Fruit fly (Drosophila melanogaster) whole organism, embryonic: ENCODE results near the gene Nos.

Source experiments
- ATbp ChIP-seq: fragments of 200-800 bp; sonication (Bioruptor generic); optimal IDR thresholded peaks from 2 replicates; lab custom pipeline; 2017; ENCODE audit warnings: missing biosample characterization, mild to moderate bottlenecking, missing genetic modification characterization, missing genetic modification reagents
- CG10654 ChIP-seq: fragments of 200-800 bp; sonication (Bioruptor generic); optimal IDR thresholded peaks from 2 replicates; lab custom pipeline; 2016; ENCODE audit warnings: missing biosample characterization, missing genetic modification characterization
- CG11723 ChIP-seq: fragments of 200-800 bp; sonication (Bioruptor generic); optimal IDR thresholded peaks from 2 replicates; lab custom pipeline; 2017; ENCODE audit warnings: missing biosample characterization, mild to moderate bottlenecking, missing genetic modification characterization
- CG12219 ChIP-seq: fragments of 200-800 bp; sonication (Bioruptor generic); optimal IDR thresholded peaks from 3 replicates; lab custom pipeline; 2018; ENCODE audit warnings: missing biosample characterization, mild to moderate bottlenecking, missing genetic modification characterization
- CG12769 ChIP-seq: fragments of 200-800 bp; sonication (Bioruptor generic); optimal IDR thresholded peaks from 2 replicates; lab custom pipeline; 2019; ENCODE audit warnings: missing biosample characterization, mild to moderate bottlenecking, missing genetic modification characterization, moderate library complexity
- CG14050 ChIP-seq: fragments of 200-800 bp; sonication (Bioruptor generic); IDR thresholded peaks from 3 replicates; pipeline ENCODE4 v1.3.6; 2022; ENCODE audit warnings: missing biosample characterization, missing genetic modification characterization
- CG15011 ChIP-seq: fragments of 200-800 bp; sonication (Bioruptor generic); optimal IDR thresholded peaks from 3 replicates; lab custom pipeline; 2018; ENCODE audit warnings: missing biosample characterization, mild to moderate bottlenecking, missing genetic modification characterization
- CG16779 ChIP-seq: fragments of 200-800 bp; sonication (Bioruptor generic); IDR thresholded peaks from 2 replicates; pipeline ENCODE4 v1.3.6; 2022; ENCODE audit warnings: missing biosample characterization, missing genetic modification characterization
- CG18764 ChIP-seq: fragments of 200-800 bp; sonication (Bioruptor generic); optimal IDR thresholded peaks from 3 replicates; lab custom pipeline; 2016; ENCODE audit warnings: missing biosample characterization, missing genetic modification characterization
- CG2129 ChIP-seq: fragments of 200-800 bp; sonication (Bioruptor generic); IDR thresholded peaks from 2 replicates; pipeline ENCODE4 v1.3.6; 2022; ENCODE audit warnings: missing biosample characterization, missing genetic modification characterization; ENCODE audit not compliant: partially characterized antibody
- CG33213 ChIP-seq: fragments of 200-800 bp; sonication (Bioruptor generic); optimal IDR thresholded peaks from 3 replicates; lab custom pipeline; 2016; ENCODE audit warnings: missing biosample characterization, missing genetic modification characterization
- CG34376 ChIP-seq: fragments of 200-800 bp; sonication (Bioruptor generic); optimal IDR thresholded peaks from 2 replicates; lab custom pipeline; 2018; ENCODE audit warnings: missing biosample characterization, mild to moderate bottlenecking, missing genetic modification characterization
- CG34422 ChIP-seq: fragments of 200-800 bp; sonication (Bioruptor generic); IDR thresholded peaks from 3 replicates; pipeline ENCODE4 v1.3.6; 2022; ENCODE audit warnings: missing biosample characterization, missing genetic modification characterization
- CG3726 ChIP-seq: fragments of 200-800 bp; sonication (Bioruptor generic); IDR thresholded peaks from 3 replicates; pipeline ENCODE4, ENCODE4 v1.3.6; 2022; ENCODE audit warnings: missing biosample characterization, missing genetic modification characterization
- CG42726 ChIP-seq: fragments of 200-800 bp; sonication (Bioruptor generic); IDR thresholded peaks from 2 replicates; pipeline ENCODE4 v1.3.6; 2022; ENCODE audit warnings: missing biosample characterization, missing genetic modification characterization; ENCODE audit not compliant: partially characterized antibody
- CG4404 ChIP-seq: fragments of 200-800 bp; sonication (Bioruptor generic); IDR thresholded peaks from 2 replicates; pipeline ENCODE4 v1.3.6; 2022; ENCODE audit warnings: missing biosample characterization, missing genetic modification characterization
- CG5180 ChIP-seq: fragments of 200-800 bp; sonication (Bioruptor generic); optimal IDR thresholded peaks from 3 replicates; lab custom pipeline; 2017; ENCODE audit warnings: missing biosample characterization, missing genetic modification characterization, mild to moderate bottlenecking, moderate library complexity, missing genetic modification reagents
- CG7745 ChIP-seq: fragments of 200-800 bp; sonication (Bioruptor generic); optimal IDR thresholded peaks from 2 replicates; lab custom pipeline; 2018; ENCODE audit warnings: missing biosample characterization, mild to moderate bottlenecking, missing genetic modification characterization, moderate library complexity
- CG8388 ChIP-seq: fragments of 200-800 bp; sonication (Bioruptor generic); optimal IDR thresholded peaks from 2 replicates; lab custom pipeline; 2019; ENCODE audit warnings: missing biosample characterization, mild to moderate bottlenecking, missing genetic modification characterization, moderate library complexity
- CG8924 ChIP-seq: fragments of 200-800 bp; optimal IDR thresholded peaks from 3 replicates; lab custom pipeline; 2019; ENCODE audit warnings: missing biosample characterization, mild to moderate bottlenecking, missing genetic modification characterization, moderate library complexity
- Dad ChIP-seq: fragments of 200-800 bp; sonication (Bioruptor generic); optimal IDR thresholded peaks from 3 replicates; lab custom pipeline; 2016; ENCODE audit warnings: missing biosample characterization, missing genetic modification characterization
- Hr78 ChIP-seq, 2 experiments: fragments of 200-800 bp in 1 of 2; fragments of >200 bp in 1 of 2; sonication (Bioruptor generic) in 1 of 2; optimal IDR thresholded peaks; 2 replicates each; lab custom pipeline; 2017 to 2019; ENCODE audit warnings: missing biosample characterization in 2 of 2, missing genetic modification characterization in 2 of 2, mild to moderate bottlenecking in 1 of 2, moderate library complexity in 1 of 2
- Lim3 ChIP-seq: fragments of 200-800 bp; sonication (Bioruptor generic); IDR thresholded peaks from 2 replicates; pipeline ENCODE4 v1.3.6; 2022; ENCODE audit warnings: missing biosample characterization, missing genetic modification characterization
- NC2α ChIP-seq: fragments of 200-800 bp; sonication (Bioruptor generic); optimal IDR thresholded peaks from 2 replicates; lab custom pipeline; 2016; ENCODE audit warnings: missing biosample characterization, missing genetic modification characterization
- Oaz ChIP-seq: fragments of 200-800 bp; sonication (Bioruptor generic); IDR thresholded peaks from 2 replicates; pipeline ENCODE4 v1.3.6; 2022; ENCODE audit warnings: missing biosample characterization, missing genetic modification characterization
- Sox102F ChIP-seq: fragments of 200-800 bp; sonication (Bioruptor generic); optimal IDR thresholded peaks from 2 replicates; lab custom pipeline; 2018; ENCODE audit warnings: missing biosample characterization, mild to moderate bottlenecking, missing genetic modification characterization, moderate library complexity
- Ssrp ChIP-seq: fragments of 200-800 bp; sonication (Bioruptor generic); optimal IDR thresholded peaks from 2 replicates; lab custom pipeline; 2018; ENCODE audit warnings: missing biosample characterization, mild to moderate bottlenecking, missing genetic modification characterization, moderate library complexity
- Xrp1 ChIP-seq: fragments of 200-800 bp; sonication (Bioruptor generic); IDR thresholded peaks from 2 replicates; pipeline ENCODE4 v1.3.6; 2022; ENCODE audit warnings: missing biosample characterization, missing genetic modification characterization
- al ChIP-seq: fragments of 200-800 bp; sonication (Bioruptor generic); IDR thresholded peaks from 2 replicates; pipeline ENCODE4 v1.3.6; 2022; ENCODE audit warnings: missing biosample characterization, missing genetic modification characterization
- az2 ChIP-seq: fragments of 200-800 bp; sonication (Bioruptor generic); optimal IDR thresholded peaks from 3 replicates; lab custom pipeline; 2016; ENCODE audit warnings: missing biosample characterization, missing genetic modification characterization
- bsh ChIP-seq, 2 experiments: fragments of 200-800 bp; sonication (Bioruptor generic); optimal IDR thresholded peaks; 2 replicates each; lab custom pipeline; 2017 to 2018; ENCODE audit warnings: mild to moderate bottlenecking in 2 of 2, missing biosample characterization in 2 of 2, missing genetic modification characterization in 2 of 2, moderate library complexity in 1 of 2
- danr ChIP-seq: fragments of 200-800 bp; sonication (Bioruptor generic); IDR thresholded peaks from 2 replicates; pipeline ENCODE4 v1.3.6; 2022; ENCODE audit warnings: missing biosample characterization, missing genetic modification characterization
- eve ChIP-seq, 2 experiments: fragments of >200 bp; optimal IDR thresholded peaks; 2 replicates each; lab custom pipeline; 2017; ENCODE audit warnings: missing biosample characterization in 2 of 2, missing genetic modification characterization in 2 of 2
- jigr1 ChIP-seq: fragments of 200-800 bp; sonication (Bioruptor generic); IDR thresholded peaks from 3 replicates; pipeline ENCODE4 v1.3.6; 2022; ENCODE audit warnings: missing biosample characterization, missing genetic modification characterization
- mld ChIP-seq: fragments of 200-800 bp; sonication (Bioruptor generic); IDR thresholded peaks from 3 replicates; pipeline ENCODE4 v1.3.6; 2022; ENCODE audit warnings: missing biosample characterization, missing genetic modification characterization; ENCODE audit not compliant: partially characterized antibody
- nerfin-1 ChIP-seq: fragments of 200-800 bp; sonication (Bioruptor generic); optimal IDR thresholded peaks from 3 replicates; lab custom pipeline; 2019; ENCODE audit warnings: missing biosample characterization, mild to moderate bottlenecking, missing genetic modification characterization, moderate library complexity
- odd ChIP-seq: fragments of 200-800 bp; sonication (Bioruptor generic); optimal IDR thresholded peaks from 2 replicates; lab custom pipeline; 2017; ENCODE audit warnings: missing biosample characterization, mild to moderate bottlenecking, missing genetic modification characterization
- otp ChIP-seq: fragments of 200-800 bp; sonication (Bioruptor generic); IDR thresholded peaks from 3 replicates; pipeline ENCODE4, ENCODE4 v1.3.6; 2022; ENCODE audit warnings: missing biosample characterization, missing genetic modification characterization
- pan ChIP-seq, 4 experiments: fragments of >200 bp in 3 of 4; fragments of 200-800 bp in 1 of 4; sonication (Bioruptor generic) in 1 of 4; optimal IDR thresholded peaks in 3 of 4; IDR thresholded peaks in 1 of 4; 2 replicates each; pipeline versions ENCODE4 v1.3.6 to Lab custom; 2017 to 2022; ENCODE audit warnings: missing biosample characterization in 2 of 4, missing genetic modification characterization in 2 of 4, mixed read lengths in 1 of 4
- pfk ChIP-seq: fragments of 200-800 bp; sonication (Bioruptor generic); optimal IDR thresholded peaks from 2 replicates; lab custom pipeline; 2018; ENCODE audit warnings: missing biosample characterization, mild to moderate bottlenecking, missing genetic modification characterization, moderate library complexity
- sd ChIP-seq: fragments of 200-800 bp; sonication (Bioruptor generic); optimal IDR thresholded peaks from 3 replicates; lab custom pipeline; 2018; ENCODE audit warnings: missing biosample characterization, mild to moderate bottlenecking, missing genetic modification characterization, moderate library complexity
- slbo ChIP-seq: fragments of 200-800 bp; sonication (Bioruptor generic); IDR thresholded peaks from 2 replicates; pipeline ENCODE4 v1.3.6; 2022; ENCODE audit warnings: missing biosample characterization, missing genetic modification characterization
- sug ChIP-seq: fragments of 200-800 bp; optimal IDR thresholded peaks from 2 replicates; lab custom pipeline; 2019; ENCODE audit warnings: missing biosample characterization, mild to moderate bottlenecking, missing genetic modification characterization, moderate library complexity
- tgo ChIP-seq: fragments of 200-800 bp; sonication (Bioruptor generic); IDR thresholded peaks from 3 replicates; pipeline ENCODE4 v1.3.6; 2022; ENCODE audit warnings: missing biosample characterization, missing genetic modification characterization
- twi ChIP-seq: fragments of 200-800 bp; optimal IDR thresholded peaks from 2 replicates; lab custom pipeline; 2019; ENCODE audit warnings: missing biosample characterization, mild to moderate bottlenecking, missing genetic modification characterization, moderate library complexity
- unc-4 ChIP-seq: fragments of 200-800 bp; sonication (Bioruptor generic); IDR thresholded peaks from 2 replicates; pipeline ENCODE4 v1.3.6; 2022; ENCODE audit warnings: missing biosample characterization, missing genetic modification characterization; ENCODE audit not compliant: partially characterized antibody

Gene Nos

dm6 chr2L:10849511-10850191, 12.3 kb upstream of the Nos start, which contains the start of gene SmydA-3 (continued):
- TF ChIP-seq Dad (GFP tag; lab: Kevin White, UChicago), result no peak
- 0 out of 3 replicates have a peak, but pooled peaks have one; percentile 10 for TF ChIP-seq CG14050 (GFP tag; lab: Robert Waterston, UW)
- TF ChIP-seq jigr1 (GFP tag; lab: Robert Waterston, UW), result no peak
- TF ChIP-seq NC2α (GFP tag; lab: Kevin White, UChicago), result no peak
- TF ChIP-seq CG42726 (GFP tag; lab: Robert Waterston, UW), result no peak
- peak; percentile 7 for TF ChIP-seq ATbp
- no peak for TF ChIP-seq pan (optimal IDR thresholded peaks at IDR 0.05; lab: Kevin White, UChicago)
- TF ChIP-seq pan (GFP tag; optimal IDR thresholded peaks at IDR 0.05 in 1 of 2, IDR thresholded peaks at IDR 0.05 in 1 of 2), result peak in 1 of 2 experiments; percentile 38
- TF ChIP-seq CG8924 (tag; lab: Kevin White, UChicago), result no peak
- no peak for TF ChIP-seq CG34376
- TF ChIP-seq Ssrp, result peak; percentile 18
- no peak for TF ChIP-seq Oaz (GFP tag; lab: Robert Waterston, UW)
- TF ChIP-seq pfk (GFP tag; lab: Kevin White, UChicago), result no peak
- peak; percentile 21 to 25 for TF ChIP-seq bsh (GFP tag; optimal IDR thresholded peaks at IDR 0.05; lab: Kevin White, UChicago)
- TF ChIP-seq otp (GFP tag; lab: Robert Waterston, UW), result no peak
- TF ChIP-seq Sox102F (GFP tag; lab: Kevin White, UChicago), result no peak
- TF ChIP-seq twi (tag; lab: Kevin White, UChicago), result no peak
- 0 out of 3 replicates have a peak, but pooled peaks have one; percentile 30 for TF ChIP-seq CG3726 (GFP tag; lab: Robert Waterston, UW)
- no peak for TF ChIP-seq mld
- no peak for TF ChIP-seq sug (tag; lab: Kevin White, UChicago)
- peak; percentile 42; the same call in 1 of the 3 replicates for TF ChIP-seq tgo (GFP tag; lab: Robert Waterston, UW)
- no peak for TF ChIP-seq odd
- TF ChIP-seq CG34422, result 0 out of 3 replicates have a peak, but pooled peaks have one; percentile 8
- peak; percentile 20 for TF ChIP-seq az2 (GFP tag; lab: Kevin White, UChicago)
- TF ChIP-seq CG12219 (GFP tag; lab: Kevin White, UChicago), result no peak
- TF ChIP-seq CG7745 (tag; lab: Kevin White, UChicago), result no peak
- no peak for TF ChIP-seq CG10654
- TF ChIP-seq sd (tag; lab: Kevin White, UChicago), result peak; percentile 62
- no peak for TF ChIP-seq danr (GFP tag; lab: Robert Waterston, UW)
- TF ChIP-seq CG11723 (GFP tag; lab: Kevin White, UChicago), result no peak
- TF ChIP-seq CG5180 (GFP tag; lab: Kevin White, UChicago), result no peak
- no peak for TF ChIP-seq CG12769 (tag; lab: Kevin White, UChicago)
- TF ChIP-seq CG15011, result no peak
- TF ChIP-seq CG16779 (GFP tag; lab: Robert Waterston, UW), result no peak
- no peak for TF ChIP-seq al (GFP tag; lab: Robert Waterston, UW)
- TF ChIP-seq nerfin-1, result no peak
- no peak for TF ChIP-seq unc-4 (GFP tag; lab: Robert Waterston, UW)
- TF ChIP-seq eve (GFP tag; optimal IDR thresholded peaks at IDR 0.05; lab: Kevin White, UChicago), result no peak
- TF ChIP-seq CG8388 (GFP tag; lab: Kevin White, UChicago), result peak; percentile 2
- peak; percentile 33; the same call in 1 of the 2 replicates for TF ChIP-seq Xrp1 (GFP tag; lab: Robert Waterston, UW)
- TF ChIP-seq Lim3 (GFP tag; lab: Robert Waterston, UW), result no peak
- TF ChIP-seq slbo (GFP tag; lab: Robert Waterston, UW), result peak; percentile 44; the same call in 1 of the 2 replicates
- no peak for TF ChIP-seq CG18764 (GFP tag; lab: Kevin White, UChicago)
- TF ChIP-seq CG2129 (GFP tag; lab: Robert Waterston, UW), result no peak
- no peak for TF ChIP-seq CG4404 (GFP tag; lab: Robert Waterston, UW)
- TF ChIP-seq Hr78 (GFP tag; optimal IDR thresholded peaks at IDR 0.05; lab: Kevin White, UChicago), result no peak
- TF ChIP-seq CG33213 (GFP tag; lab: Kevin White, UChicago), result no peak
